Worm (Caenorhabditis elegans): ENCODE measurements around the gene R05G6.3.

- no peak for TF ChIP-seq fkh-10 (GFP tag; optimal IDR thresholded peaks at IDR 0.05)
- TF ChIP-seq alr-1 (tag; optimal IDR thresholded peaks at IDR 0.05; ENCODE audit: borderline replicate concordance): no peak
- TF ChIP-seq pag-3 (tag; optimal IDR thresholded peaks at IDR 0.05; ENCODE audit: borderline replicate concordance, insufficient read depth): no peak
- TF ChIP-seq zag-1 (tag; optimal IDR thresholded peaks at IDR 0.05): no peak
- no peak for TF ChIP-seq tlp-1 (tag; optimal IDR thresholded peaks at IDR 0.05)
- no peak for TF ChIP-seq lsy-2 (tag; optimal IDR thresholded peaks at IDR 0.05)
- TF ChIP-seq nhr-19 (GFP tag; conservative IDR thresholded peaks at IDR 0.05): no peak
- no peak for TF ChIP-seq nhr-12 (tag; optimal IDR thresholded peaks at IDR 0.05)
These were observed 42.9 kb downstream of the R05G6.3 start for ce11 chrIV:7559237-7559636.

Measured in whole organism, L1 larva.